Fruit fly (Drosophila melanogaster): ENCODE results near the gene CG32182.

Gene CG32182

dm6 chr3L:17754285-17754684 lies 3.6 kb upstream of the CG32182 start:
- TF ChIP-seq D1 (tag; optimal IDR thresholded peaks at IDR 0.05) (no peak), Snoo (tag; optimal IDR thresholded peaks at IDR 0.05) (no peak), CG34367 (tag; optimal IDR thresholded peaks at IDR 0.05) (no peak), Pif1B (GFP tag; optimal IDR thresholded peaks at IDR 0.05) (no peak), CG8159 (tag; optimal IDR thresholded peaks at IDR 0.05) (no peak), CG8301 (tag; optimal IDR thresholded peaks at IDR 0.05) (no peak), CG14655 (GFP tag; optimal IDR thresholded peaks at IDR 0.05) (no peak), Ets98B (GFP tag; IDR thresholded peaks at IDR 0.05) (no peak), gl (tag; optimal IDR thresholded peaks at IDR 0.05) (no peak), CG17806 (tag; optimal IDR thresholded peaks at IDR 0.05) (no peak), CG12605 (GFP tag; IDR thresholded peaks at IDR 0.05) (no peak), CG9948 (tag; optimal IDR thresholded peaks at IDR 0.05) (no peak), CG4496 (GFP tag; IDR thresholded peaks at IDR 0.05) (no peak), CG15710 (tag; optimal IDR thresholded peaks at IDR 0.05) (no peak), rn (GFP tag; IDR thresholded peaks at IDR 0.05) (no peak), EcR (GFP tag; optimal IDR thresholded peaks at IDR 0.05) (no peak), fd96Ca (GFP tag; IDR thresholded peaks at IDR 0.05) (no peak), CG13204 (GFP tag; optimal IDR thresholded peaks at IDR 0.05) (no peak)

dm6 chr3L:17757156-17758083 lies 492 bp upstream of the CG32182 start:
- TF ChIP-seq EcR (GFP tag; optimal IDR thresholded peaks at IDR 0.05) = peak; percentile 47
- peak; percentile 19 for TF ChIP-seq CG13204 (GFP tag; optimal IDR thresholded peaks at IDR 0.05)
- TF ChIP-seq fd96Ca (GFP tag; IDR thresholded peaks at IDR 0.05) = no peak
- peak; percentile 79 for TF ChIP-seq CG8301 (tag; optimal IDR thresholded peaks at IDR 0.05)
- peak; percentile 37; the same call in 1 of the 2 replicates for TF ChIP-seq CG32121 (GFP tag; IDR thresholded peaks at IDR 0.05)
- TF ChIP-seq CG12605 (GFP tag; IDR thresholded peaks at IDR 0.05) = peak; percentile 25; the same call in 1 of the 2 replicates
- no peak for TF ChIP-seq rn (GFP tag; IDR thresholded peaks at IDR 0.05)
- TF ChIP-seq Snoo (tag; optimal IDR thresholded peaks at IDR 0.05) = no peak
- peak; percentile 61 for TF ChIP-seq CG34367 (tag; optimal IDR thresholded peaks at IDR 0.05)
- peak; percentile 1 for TF ChIP-seq gl (tag; optimal IDR thresholded peaks at IDR 0.05)
- peak; percentile 70 for TF ChIP-seq CG17806 (tag; optimal IDR thresholded peaks at IDR 0.05)
- TF ChIP-seq CG8159 (tag; optimal IDR thresholded peaks at IDR 0.05) = peak; percentile 88
- peak; percentile 71 for TF ChIP-seq Pif1B (GFP tag; optimal IDR thresholded peaks at IDR 0.05)
- peak; percentile 72 for TF ChIP-seq Pif1A (GFP tag; optimal IDR thresholded peaks at IDR 0.05)
- TF ChIP-seq CG4496 (GFP tag; IDR thresholded peaks at IDR 0.05) = peak; percentile 66; the same call in 1 of the 3 replicates
- peak; percentile 76 for TF ChIP-seq CG9948 (tag; optimal IDR thresholded peaks at IDR 0.05)
- peak; percentile 61 for TF ChIP-seq D1 (tag; optimal IDR thresholded peaks at IDR 0.05)
- TF ChIP-seq CG14655 (GFP tag; optimal IDR thresholded peaks at IDR 0.05) = peak; percentile 83
- no peak for TF ChIP-seq CG10348 (GFP tag; IDR thresholded peaks at IDR 0.05)
- peak; percentile 78 for TF ChIP-seq CG15710 (tag; optimal IDR thresholded peaks at IDR 0.05)
- no peak; the same call in 1 of the 2 replicates for TF ChIP-seq Ets98B (GFP tag; IDR thresholded peaks at IDR 0.05)

dm6 chr3L:17759072-17759747 lies 1.3 kb downstream of the CG32182 start, which contains the start of gene CG32181:
Gene CG32181 (plus strand): TSS chr3L:17759697.
- no peak for TF ChIP-seq rn (GFP tag; IDR thresholded peaks at IDR 0.05)
- TF ChIP-seq Snoo (tag; optimal IDR thresholded peaks at IDR 0.05) = no peak
- TF ChIP-seq Pif1B (GFP tag; optimal IDR thresholded peaks at IDR 0.05) = no peak
- no peak for TF ChIP-seq CG8159 (tag; optimal IDR thresholded peaks at IDR 0.05)
- no peak for TF ChIP-seq CG13204 (GFP tag; optimal IDR thresholded peaks at IDR 0.05)
- TF ChIP-seq CG4496 (GFP tag; IDR thresholded peaks at IDR 0.05) = no peak

- TF ChIP-seq Pif1B (GFP tag; optimal IDR thresholded peaks at IDR 0.05) = no peak
- TF ChIP-seq rn (GFP tag; IDR thresholded peaks at IDR 0.05) = no peak
- TF ChIP-seq CG8301 (tag; optimal IDR thresholded peaks at IDR 0.05) = no peak
- no peak for TF ChIP-seq Pif1A (GFP tag; optimal IDR thresholded peaks at IDR 0.05)
- no peak for TF ChIP-seq fd96Ca (GFP tag; IDR thresholded peaks at IDR 0.05)
- TF ChIP-seq D1 (tag; optimal IDR thresholded peaks at IDR 0.05) = no peak
- no peak for TF ChIP-seq CG32121 (GFP tag; IDR thresholded peaks at IDR 0.05)
- TF ChIP-seq CG34367 (tag; optimal IDR thresholded peaks at IDR 0.05) = no peak
- no peak for TF ChIP-seq CG8159 (tag; optimal IDR thresholded peaks at IDR 0.05)
- TF ChIP-seq CG14655 (GFP tag; optimal IDR thresholded peaks at IDR 0.05) = no peak
- TF ChIP-seq CG15710 (tag; optimal IDR thresholded peaks at IDR 0.05) = no peak
- no peak for TF ChIP-seq CG4496 (GFP tag; IDR thresholded peaks at IDR 0.05)
- no peak for TF ChIP-seq Snoo (tag; optimal IDR thresholded peaks at IDR 0.05)
- TF ChIP-seq CG12605 (GFP tag; IDR thresholded peaks at IDR 0.05) = no peak
- no peak for TF ChIP-seq gl (tag; optimal IDR thresholded peaks at IDR 0.05)
- TF ChIP-seq Ets98B (GFP tag; IDR thresholded peaks at IDR 0.05) = no peak
- no peak for TF ChIP-seq EcR (GFP tag; optimal IDR thresholded peaks at IDR 0.05)
- TF ChIP-seq CG13204 (GFP tag; optimal IDR thresholded peaks at IDR 0.05) = no peak
- no peak for TF ChIP-seq CG9948 (tag; optimal IDR thresholded peaks at IDR 0.05)
Measured at dm6 chr3L:17763987-17764386, 6.1 kb downstream of the CG32182 start, which contains the start of the genes Adgf-A and Adgf-A2. Gene Adgf-A (minus strand): TSS chr3L:17764158. Gene Adgf-A2 (minus strand): TSS chr3L:17764158.

- no peak for TF ChIP-seq EcR (GFP tag; optimal IDR thresholded peaks at IDR 0.05)
- no peak for TF ChIP-seq CG4496 (GFP tag; IDR thresholded peaks at IDR 0.05)
- TF ChIP-seq Snoo (tag; optimal IDR thresholded peaks at IDR 0.05) = no peak
- no peak for TF ChIP-seq CG9948 (tag; optimal IDR thresholded peaks at IDR 0.05)
- no peak for TF ChIP-seq CG8159 (tag; optimal IDR thresholded peaks at IDR 0.05)
Measured at dm6 chr3L:17791067-17791466, 33.2 kb downstream of the CG32182 start.

All from whole organism, pupa.